Worm (Caenorhabditis elegans) whole organism, L4 larva: ENCODE measurements around the gene aff-1.

Experiments used
- D1046.2 ChIP-seq: fragments of 200-800 bp; sonication (Bioruptor generic); IDR thresholded peaks from 2 replicates; pipeline ENCODE4 v1.3.6; 2022; ENCODE audit warnings: missing genetic modification characterization, missing compliant biosample characterization
- Y75B8A.6 ChIP-seq: fragments of 200-800 bp; sonication (Bioruptor generic); IDR thresholded peaks from 2 replicates; pipeline ENCODE4 v1.3.6; 2022; ENCODE audit warnings: missing genetic modification reagents, missing genetic modification characterization, missing compliant biosample characterization
- aha-1 ChIP-seq: fragments of 150-350 bp; peaks from one replicate; lab custom pipeline; 2014; ENCODE audit warnings: missing biosample characterization, missing genetic modification characterization
- attf-4 ChIP-seq: sonication (generic microtip); optimal IDR thresholded peaks from 3 replicates; lab custom pipeline; 2017; ENCODE audit warnings: missing biosample characterization, missing genetic modification characterization
- ceh-20 ChIP-seq: fragments of 200-800 bp; sonication (Bioruptor generic); IDR thresholded peaks from 2 replicates; pipeline ENCODE4 v1.3.6; 2022; ENCODE audit warnings: missing genetic modification reagents, missing genetic modification characterization, missing compliant biosample characterization
- ceh-32 ChIP-seq: sonication (generic microtip); optimal IDR thresholded peaks from 2 replicates; lab custom pipeline; 2016; ENCODE audit warnings: mild to moderate bottlenecking, missing genetic modification characterization, missing compliant biosample characterization; ENCODE audit not compliant: poor library complexity
- cey-2 ChIP-seq: sonication (generic microtip); optimal IDR thresholded peaks from 3 replicates; lab custom pipeline; 2017; ENCODE audit warnings: missing genetic modification characterization, mild to moderate bottlenecking, missing compliant biosample characterization, antibody characterized with exemption, borderline replicate concordance; ENCODE audit not compliant: insufficient read depth
- daf-12 ChIP-seq: fragments of 150-350 bp; optimal IDR thresholded peaks from 2 replicates; lab custom pipeline; 2014; ENCODE audit warnings: missing biosample characterization, missing genetic modification reagents, missing genetic modification characterization
- daf-16 ChIP-seq, 3 experiments: sonication (generic microtip); optimal IDR thresholded peaks; 2 replicates each; lab custom pipeline; 2016 to 2017; ENCODE audit warnings: missing genetic modification characterization in 3 of 3, missing genetic modification reagents in 3 of 3, mild to moderate bottlenecking in 2 of 3, missing compliant biosample characterization in 2 of 3, missing biosample characterization in 1 of 3, moderate library complexity in 1 of 3
- daf-19 ChIP-seq: fragments of 200-800 bp; sonication (Bioruptor generic); conservative IDR thresholded peaks from 2 replicates; pipeline ENCODE4 v1.3.6; 2022; ENCODE audit warnings: missing genetic modification characterization, missing compliant biosample characterization
- dmd-6 ChIP-seq: fragments of 200-800 bp; sonication (Bioruptor generic); IDR thresholded peaks from 2 replicates; pipeline ENCODE4 v1.3.6; 2022; ENCODE audit warnings: missing genetic modification reagents, missing genetic modification characterization, missing compliant biosample characterization
- dmd-9 ChIP-seq: fragments of 200-800 bp; sonication (Bioruptor generic); IDR thresholded peaks from 2 replicates; pipeline ENCODE4 v1.3.6; 2022; ENCODE audit warnings: missing genetic modification reagents, missing genetic modification characterization, missing compliant biosample characterization
- dve-1 ChIP-seq: sonication (generic microtip); optimal IDR thresholded peaks from 2 replicates; lab custom pipeline; 2017; ENCODE audit warnings: antibody characterized with exemption, mild to moderate bottlenecking, missing genetic modification characterization, missing compliant biosample characterization; ENCODE audit not compliant: insufficient read depth
- fkh-10 ChIP-seq: fragments of 150-350 bp; optimal IDR thresholded peaks from 2 replicates; lab custom pipeline; 2014; ENCODE audit warnings: missing biosample characterization, missing genetic modification reagents, missing genetic modification characterization
- gei-8 ChIP-seq: fragments of 200-800 bp; sonication (Bioruptor generic); optimal IDR thresholded peaks from 2 replicates; lab custom pipeline; 2018; ENCODE audit warnings: mild to moderate bottlenecking, missing genetic modification characterization, missing compliant biosample characterization
- hif-1 ChIP-seq, 2 experiments: sonication (generic microtip); optimal IDR thresholded peaks; 2 replicates each; lab custom pipeline; 2016 to 2017; ENCODE audit warnings: missing compliant biosample characterization in 2 of 2, missing genetic modification characterization in 2 of 2, missing genetic modification reagents in 2 of 2, missing genotype in 2 of 2, mild to moderate bottlenecking in 1 of 2
- hlh-11 ChIP-seq: fragments of 200-800 bp; sonication (Bioruptor generic); optimal IDR thresholded peaks from 2 replicates; lab custom pipeline; 2018; ENCODE audit warnings: mild to moderate bottlenecking, missing genetic modification characterization, missing compliant biosample characterization
- hlh-30 ChIP-seq: sonication (generic microtip); optimal IDR thresholded peaks from 2 replicates; lab custom pipeline; 2017; ENCODE audit warnings: antibody characterized with exemption, mild to moderate bottlenecking, missing genetic modification characterization, missing compliant biosample characterization; ENCODE audit not compliant: insufficient read depth
- hmg-1.1 ChIP-seq: fragments of 200-800 bp; sonication (Bioruptor generic); IDR thresholded peaks from 2 replicates; pipeline ENCODE4 v1.3.6; 2022; ENCODE audit warnings: missing genetic modification reagents, missing genetic modification characterization, missing compliant biosample characterization
- lim-7 ChIP-seq: fragments of 200-800 bp; sonication (Bioruptor generic); IDR thresholded peaks from 2 replicates; pipeline ENCODE4 v1.3.6; 2022; ENCODE audit warnings: missing genetic modification characterization, missing compliant biosample characterization
- lin-29 ChIP-seq: fragments of 200-800 bp; sonication (Bioruptor generic); IDR thresholded peaks from 2 replicates; pipeline ENCODE4 v1.3.6; 2022; ENCODE audit warnings: missing genetic modification reagents, missing genetic modification characterization, missing compliant biosample characterization
- lsy-2 ChIP-seq, 2 experiments: fragments of 150-350 bp in 1 of 2; sonication (generic microtip) in 1 of 2; optimal IDR thresholded peaks; 2 replicates each; lab custom pipeline; 2014 to 2017; ENCODE audit warnings: missing biosample characterization in 2 of 2, missing genetic modification characterization in 2 of 2
- mdl-1 ChIP-seq, 2 experiments: fragments of 150-350 bp in 1 of 2; sonication (generic microtip) in 1 of 2; optimal IDR thresholded peaks; 2 replicates each; lab custom pipeline; 2014 to 2017; ENCODE audit warnings: missing biosample characterization in 2 of 2, missing genetic modification characterization in 2 of 2
- mdt-29 ChIP-seq: fragments of 200-800 bp; sonication (Bioruptor generic); IDR thresholded peaks from 2 replicates; pipeline ENCODE4 v1.3.6; 2022; ENCODE audit warnings: missing genetic modification reagents, missing genetic modification characterization, missing compliant biosample characterization
- mep-1 ChIP-seq: fragments of 150-350 bp; sonication (generic microtip); optimal IDR thresholded peaks from 3 replicates; lab custom pipeline; 2014; ENCODE audit warnings: missing biosample characterization, missing genetic modification characterization
- mes-2 ChIP-seq: sonication (generic microtip); optimal IDR thresholded peaks from 2 replicates; lab custom pipeline; 2016; ENCODE audit warnings: missing genotype, mild to moderate bottlenecking, missing genetic modification characterization, missing compliant biosample characterization; ENCODE audit not compliant: poor library complexity, severe bottlenecking
- mxl-2 ChIP-seq: fragments of 200-800 bp; sonication (Bioruptor generic); conservative IDR thresholded peaks from 2 replicates; pipeline ENCODE4 v1.3.6; 2022; ENCODE audit warnings: missing genetic modification reagents, missing genetic modification characterization, missing compliant biosample characterization
- mxl-3 ChIP-seq: fragments of 200-800 bp; sonication (Bioruptor generic); optimal IDR thresholded peaks from 2 replicates; lab custom pipeline; 2018; ENCODE audit warnings: mild to moderate bottlenecking, missing genetic modification characterization, missing compliant biosample characterization
- nhr-11 ChIP-seq: fragments of 150-350 bp; optimal IDR thresholded peaks from 2 replicates; lab custom pipeline; 2014; ENCODE audit warnings: missing biosample characterization, missing genetic modification characterization
- nhr-237 ChIP-seq: sonication (generic microtip); optimal IDR thresholded peaks from 2 replicates; lab custom pipeline; 2017; ENCODE audit warnings: missing biosample characterization, missing genetic modification characterization
- nhr-28 ChIP-seq: fragments of 150-350 bp; optimal IDR thresholded peaks from 2 replicates; lab custom pipeline; 2014; ENCODE audit warnings: missing biosample characterization, missing genetic modification characterization
- nhr-41 ChIP-seq: fragments of 200-800 bp; sonication (Bioruptor generic); IDR thresholded peaks from 2 replicates; pipeline ENCODE4 v1.3.6; 2022; ENCODE audit warnings: missing genetic modification reagents, missing genetic modification characterization, missing compliant biosample characterization
- nhr-42 ChIP-seq: fragments of 200-800 bp; sonication (Bioruptor generic); IDR thresholded peaks from 2 replicates; pipeline ENCODE4 v1.3.6; 2022; ENCODE audit warnings: missing genetic modification characterization, missing compliant biosample characterization
- nhr-48 ChIP-seq: sonication (generic microtip); optimal IDR thresholded peaks from 2 replicates; lab custom pipeline; 2016; ENCODE audit warnings: mild to moderate bottlenecking, missing genetic modification characterization, missing compliant biosample characterization
- nhr-6 ChIP-seq: fragments of 150-350 bp; optimal IDR thresholded peaks from 2 replicates; lab custom pipeline; 2014; ENCODE audit warnings: missing biosample characterization, missing genetic modification characterization
- nhr-76 ChIP-seq: fragments of 150-350 bp; optimal IDR thresholded peaks from 2 replicates; lab custom pipeline; 2014; ENCODE audit warnings: missing biosample characterization, missing genetic modification characterization
- pqm-1 ChIP-seq: sonication (generic microtip); optimal IDR thresholded peaks from 2 replicates; lab custom pipeline; 2017; ENCODE audit warnings: missing biosample characterization, missing genetic modification characterization
- tra-1 ChIP-seq: fragments of 200-800 bp; sonication (Bioruptor generic); IDR thresholded peaks from 2 replicates; pipeline ENCODE4 v1.3.6; 2022; ENCODE audit warnings: missing genetic modification reagents, missing genetic modification characterization, missing compliant biosample characterization
- unc-62 ChIP-seq, 3 experiments: fragments of 150-350 bp in 1 of 3; sonication (generic microtip); optimal IDR thresholded peaks in 2 of 3; peaks in 1 of 3; 1 replicate in 1 of 3; 2 replicates in 2 of 3; lab custom pipeline; 2014 to 2017; ENCODE audit warnings: missing biosample characterization in 3 of 3, missing genetic modification characterization in 3 of 3, missing genetic modification reagents in 3 of 3, missing genotype in 1 of 3
- zag-1 ChIP-seq: fragments of 150-350 bp; optimal IDR thresholded peaks from 2 replicates; lab custom pipeline; 2014; ENCODE audit warnings: missing biosample characterization, missing genetic modification characterization
- zfp-3 ChIP-seq: fragments of 200-800 bp; sonication (Bioruptor generic); conservative IDR thresholded peaks from 2 replicates; pipeline ENCODE4 v1.3.6; 2022; ENCODE audit warnings: missing genetic modification reagents, missing genetic modification characterization, missing compliant biosample characterization
- zip-11 ChIP-seq: fragments of 200-800 bp; sonication (Bioruptor generic); IDR thresholded peaks from 2 replicates; pipeline ENCODE4 v1.3.6; 2022; ENCODE audit warnings: missing genetic modification characterization, missing compliant biosample characterization
- zip-2 ChIP-seq: fragments of 150-350 bp; optimal IDR thresholded peaks from 2 replicates; lab custom pipeline; 2014; ENCODE audit warnings: missing biosample characterization, missing genetic modification characterization

The aff-1 gene

DNA sequence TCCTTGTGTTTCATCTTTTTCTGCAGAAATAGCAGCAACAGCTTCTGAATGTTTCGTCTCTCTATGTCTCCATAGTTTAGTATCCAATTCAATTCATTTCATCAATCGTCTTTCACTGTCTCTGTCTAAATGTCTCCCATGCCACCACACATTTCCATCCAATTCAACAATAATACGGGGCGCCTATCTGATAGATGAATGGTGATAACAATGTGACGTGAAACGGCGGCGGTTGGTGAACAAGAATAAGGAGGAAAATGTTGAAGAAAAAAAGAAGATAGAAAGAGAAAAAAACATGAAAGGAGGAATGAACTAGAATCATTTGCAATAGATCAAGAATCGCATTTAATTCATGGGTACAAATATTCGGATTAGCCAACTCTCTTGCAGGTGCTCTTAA, 41.2 kb downstream of the aff-1 start:
- TF ChIP-seq mxl-2 (GFP tag; lab: Robert Waterston, UW), result no peak
- TF ChIP-seq attf-4 (tag; lab: Kevin White, UChicago), result no peak
- no peak for TF ChIP-seq ceh-32
- peak; percentile 71 for TF ChIP-seq dve-1 (tag; lab: Kevin White, UChicago)
- TF ChIP-seq gei-8, result peak; percentile 13
- no peak for TF ChIP-seq daf-19 (GFP tag; lab: Robert Waterston, UW)
- TF ChIP-seq Y75B8A.6 (GFP tag; lab: Robert Waterston, UW), result no peak
- TF ChIP-seq mdl-1 (tag; optimal IDR thresholded peaks at IDR 0.05; lab: Kevin White, UChicago), result peak; percentile 1 to 87
- TF ChIP-seq unc-62 (GFP tag; optimal IDR thresholded peaks at IDR 0.05 in 1 of 2; lab: Kevin White, UChicago), result peak in 1 of 2 experiments; percentile 99
- TF ChIP-seq unc-62 (tag; optimal IDR thresholded peaks at IDR 0.05; lab: Kevin White, UChicago), result no peak
- TF ChIP-seq hif-1 (tag; optimal IDR thresholded peaks at IDR 0.05; lab: Kevin White, UChicago), result peak in 1 of 2 experiments; percentile 12
- TF ChIP-seq lin-29 (GFP tag; lab: Robert Waterston, UW), result no peak
- TF ChIP-seq cey-2, result peak; percentile 87
- TF ChIP-seq daf-12 (tag; lab: Kevin White, UChicago), result no peak
- TF ChIP-seq nhr-237 (tag; lab: Kevin White, UChicago), result no peak
- peak; percentile 78 for TF ChIP-seq nhr-48 (tag; lab: Kevin White, UChicago)
- no peak for TF ChIP-seq nhr-6 (tag; lab: Kevin White, UChicago)
- TF ChIP-seq fkh-10 (GFP tag; lab: Kevin White, UChicago), result no peak
- no peak for TF ChIP-seq mdt-29
- TF ChIP-seq zfp-3 (GFP tag; lab: Robert Waterston, UW), result no peak
- TF ChIP-seq dmd-9, result no peak
- peak; percentile 68 for TF ChIP-seq hlh-30 (tag; lab: Kevin White, UChicago)
- 0 out of 2 replicates have a peak, but pooled peaks have one; percentile 20 for TF ChIP-seq hmg-1.1 (GFP tag; lab: Robert Waterston, UW)
- TF ChIP-seq zag-1 (tag; lab: Kevin White, UChicago), result no peak
- peak; percentile 89 for TF ChIP-seq hlh-11 (tag; lab: Kevin White, UChicago)
- peak; percentile 61 for TF ChIP-seq mep-1
- peak in 1 of 2 experiments; percentile 44 for TF ChIP-seq daf-16 (GFP tag; optimal IDR thresholded peaks at IDR 0.05; lab: Kevin White, UChicago)
- TF ChIP-seq daf-16 (tag; optimal IDR thresholded peaks at IDR 0.05; lab: Kevin White, UChicago), result peak; percentile 30
- TF ChIP-seq nhr-11 (tag; lab: Kevin White, UChicago), result peak; percentile 64
- TF ChIP-seq ceh-20 (GFP tag; lab: Robert Waterston, UW), result peak; percentile 60; the same call in 1 of the 2 replicates
- TF ChIP-seq lim-7 (GFP tag; lab: Robert Waterston, UW), result no peak
- peak; percentile 94 for TF ChIP-seq tra-1 (GFP tag; lab: Robert Waterston, UW)
- TF ChIP-seq nhr-42 (GFP tag; lab: Robert Waterston, UW), result no peak
- TF ChIP-seq lsy-2 (tag; optimal IDR thresholded peaks at IDR 0.05; lab: Kevin White, UChicago), result peak; percentile 58 to 64
- peak; percentile 80 for TF ChIP-seq pqm-1 (tag; lab: Kevin White, UChicago)
- peak; percentile 46 for TF ChIP-seq mes-2 (tag; lab: Kevin White, UChicago)
- TF ChIP-seq nhr-76 (tag; lab: Kevin White, UChicago), result no peak
- TF ChIP-seq nhr-28, result peak; percentile 92
- TF ChIP-seq zip-11 (GFP tag; lab: Robert Waterston, UW), result no peak
- TF ChIP-seq aha-1, result peak; percentile 97
- TF ChIP-seq mxl-3 (GFP tag; lab: Kevin White, UChicago), result peak; percentile 87
- peak; percentile 80 for TF ChIP-seq dmd-6 (GFP tag; lab: Robert Waterston, UW)
- TF ChIP-seq D1046.2 (GFP tag; lab: Robert Waterston, UW), result no peak
- no peak for TF ChIP-seq nhr-41 (GFP tag; lab: Robert Waterston, UW)
- no peak for TF ChIP-seq zip-2 (tag; lab: Kevin White, UChicago)
